Worm (Caenorhabditis elegans) whole organism, L4/young adult: ENCODE data around the gene Y32H12A.6.

ENCODE experiments used
- W03F9.2 ChIP-seq: fragments of 150-350 bp; optimal IDR thresholded peaks from 2 replicates; lab custom pipeline; 2014; ENCODE audit warnings: missing biosample characterization, missing genetic modification characterization
- dao-5 ChIP-seq: sonication (generic microtip); optimal IDR thresholded peaks from 2 replicates; lab custom pipeline; 2016; ENCODE audit warnings: missing genotype, missing genetic modification characterization, moderate library complexity, missing compliant biosample characterization
- him-1 ChIP-seq: sonication (generic microtip); optimal IDR thresholded peaks from 2 replicates; lab custom pipeline; 2016; ENCODE audit warnings: missing genotype, missing genetic modification reagents, missing genetic modification characterization, missing compliant biosample characterization

- TF ChIP-seq W03F9.2 (no peak), him-1 (no peak), dao-5 (tag; lab: Kevin White, UChicago) (no peak)
Observed at ce11 chrIII:5340530-5340929, 41.4 kb downstream of the Y32H12A.6 start.
